Worm (Caenorhabditis elegans): ENCODE results near the gene Y50E8A.2.

Y50E8A.2 gene

ce11 chrV:14685435-14686058 is 43.1 kb downstream of the Y50E8A.2 start, which contains the start of gene C47E8.4 (continued):
- TF ChIP-seq ceh-28 (tag; optimal IDR thresholded peaks at IDR 0.05) (peak; percentile 93), mdl-1 (tag; optimal IDR thresholded peaks at IDR 0.05) (no peak), ztf-4 (tag; optimal IDR thresholded peaks at IDR 0.05) (peak; percentile 93), jun-1 (tag; optimal IDR thresholded peaks at IDR 0.05) (peak; percentile 98), zag-1 (tag; optimal IDR thresholded peaks at IDR 0.05) (peak; percentile 66), unc-39 (tag; optimal IDR thresholded peaks at IDR 0.05) (no peak), unc-62 (GFP tag; optimal IDR thresholded peaks at IDR 0.05) (peak; percentile 87), nhr-23 (tag; optimal IDR thresholded peaks at IDR 0.05) (peak; percentile 98), nhr-12 (tag; optimal IDR thresholded peaks at IDR 0.05) (no peak), ztf-11 (tag; optimal IDR thresholded peaks at IDR 0.05) (no peak), eor-1 (tag; optimal IDR thresholded peaks at IDR 0.05) (peak in 1 of 2 experiments; percentile 82), lin-39 (tag; optimal IDR thresholded peaks at IDR 0.05) (peak; percentile 93), ZK546.5 (tag; optimal IDR thresholded peaks at IDR 0.05) (peak; percentile 39), snpc-4 (tag; optimal IDR thresholded peaks at IDR 0.05) (peak; percentile 90), elt-2 (tag; optimal IDR thresholded peaks at IDR 0.05) (peak; percentile 79), nfya-1 (tag; optimal IDR thresholded peaks at IDR 0.05; ENCODE audit: insufficient read depth) (peak; percentile 100), skn-1 (tag; optimal IDR thresholded peaks at IDR 0.05) (peak; percentile 84)

DNA sequence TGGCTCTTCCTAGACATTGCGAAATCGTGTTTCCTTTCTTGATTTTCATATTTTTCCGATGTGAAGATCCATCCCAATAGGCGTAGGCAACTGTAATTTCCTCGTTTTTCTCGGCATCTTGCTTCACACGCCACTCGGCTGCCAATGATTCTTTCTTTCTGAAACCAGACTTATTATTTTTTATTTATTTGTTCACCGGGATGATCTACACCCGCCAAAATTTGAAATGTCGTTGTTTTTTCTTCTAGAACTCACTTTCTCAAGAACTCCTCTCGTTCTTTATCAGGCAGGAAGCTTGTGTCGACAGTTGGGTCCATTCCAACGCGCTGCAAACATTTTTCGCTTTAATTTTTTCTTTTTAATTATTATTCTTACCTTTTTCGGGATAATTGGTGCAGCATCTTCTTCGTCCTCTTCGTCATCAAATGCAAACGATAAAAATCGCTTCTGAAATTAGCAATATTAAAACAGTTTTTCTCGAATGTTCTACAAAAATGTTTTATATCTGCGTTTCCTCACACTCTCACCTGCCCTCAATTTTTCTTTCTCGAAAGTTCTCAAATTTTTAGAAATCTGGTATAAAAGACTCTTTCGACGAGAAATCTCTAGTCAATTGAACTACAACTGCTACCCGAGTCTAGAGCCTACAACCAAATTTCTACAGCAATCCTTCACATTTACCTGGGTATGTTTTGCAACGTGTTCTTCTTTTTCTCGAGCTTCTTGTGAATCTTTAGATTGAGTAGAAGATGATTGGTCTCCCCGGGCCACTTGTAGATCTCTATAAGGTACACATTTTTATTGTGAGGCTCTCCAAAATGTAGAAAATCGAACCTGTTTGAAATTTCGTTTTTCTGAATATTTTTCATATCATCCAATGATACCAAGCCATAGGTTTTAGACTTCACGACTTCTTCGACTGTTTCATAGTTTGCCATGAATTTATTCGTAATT is 44.0 kb downstream of the Y50E8A.2 start, which contains the start of gene hsp-90:
Gene hsp-90 (plus strand): TSS at position 560 of the 954 bp plus-strand sequence.
- peak; percentile 9 for TF ChIP-seq nhr-23 (tag; optimal IDR thresholded peaks at IDR 0.05)
- peak; percentile 47 for TF ChIP-seq ama-1 (optimal IDR thresholded peaks at IDR 0.05)
- peak; percentile 6 for TF ChIP-seq elt-2 (tag; optimal IDR thresholded peaks at IDR 0.05)
- TF ChIP-seq fkh-10 (GFP tag; optimal IDR thresholded peaks at IDR 0.05): no peak
- TF ChIP-seq eor-1 (tag; optimal IDR thresholded peaks at IDR 0.05): no peak
- TF ChIP-seq nhr-25 (tag; optimal IDR thresholded peaks at IDR 0.05): peak; percentile 23

ce11 chrV:14683926-14684325 is 44.7 kb downstream of the Y50E8A.2 start:
- TF ChIP-seq nhr-237 (tag; optimal IDR thresholded peaks at IDR 0.05) (no peak), ZK546.5 (tag; optimal IDR thresholded peaks at IDR 0.05) (no peak), zag-1 (tag; optimal IDR thresholded peaks at IDR 0.05) (no peak), mdl-1 (tag; optimal IDR thresholded peaks at IDR 0.05) (no peak), ceh-16 (tag; optimal IDR thresholded peaks at IDR 0.05) (no peak), unc-62 (GFP tag; optimal IDR thresholded peaks at IDR 0.05) (no peak), mml-1 (tag; optimal IDR thresholded peaks at IDR 0.05) (no peak), jun-1 (tag; optimal IDR thresholded peaks at IDR 0.05) (no peak), ztf-4 (tag; optimal IDR thresholded peaks at IDR 0.05) (no peak), egl-27 (tag; optimal IDR thresholded peaks at IDR 0.05) (no peak)

- TF ChIP-seq ama-1 (optimal IDR thresholded peaks at IDR 0.05): peak; percentile 83
- no peak for TF ChIP-seq elt-2 (tag; optimal IDR thresholded peaks at IDR 0.05)
These were observed 45.4 kb downstream of the Y50E8A.2 start for ce11 chrV:14683291-14683690.

DNA sequence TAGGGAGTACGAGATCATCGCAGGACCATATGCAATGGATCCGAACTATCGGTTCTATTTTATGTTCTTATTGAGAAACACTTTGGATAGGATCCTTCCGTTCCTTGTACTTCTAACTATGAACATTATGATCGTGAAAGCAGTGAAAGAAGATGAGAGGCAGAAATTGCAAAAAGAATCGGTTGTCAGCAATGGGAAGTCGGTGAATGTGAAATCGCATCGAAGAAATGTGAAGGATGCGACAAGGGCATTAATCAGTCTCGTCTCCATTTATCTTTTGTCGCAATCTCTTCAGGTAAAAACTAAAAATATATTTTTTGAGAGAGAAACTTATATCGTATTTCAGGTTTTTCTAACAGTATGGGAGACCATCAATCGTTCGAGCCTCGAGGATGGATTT is 45.8 kb downstream of the Y50E8A.2 start:
- TF ChIP-seq snpc-4 (tag; optimal IDR thresholded peaks at IDR 0.05) (no peak), ceh-28 (tag; optimal IDR thresholded peaks at IDR 0.05) (no peak), ztf-4 (tag; optimal IDR thresholded peaks at IDR 0.05) (no peak), aly-2 (tag; optimal IDR thresholded peaks at IDR 0.05) (no peak), lsy-12 (tag; optimal IDR thresholded peaks at IDR 0.05) (no peak), ceh-82 (tag; optimal IDR thresholded peaks at IDR 0.05) (no peak), eor-1 (tag; optimal IDR thresholded peaks at IDR 0.05) (no peak), nhr-237 (tag; optimal IDR thresholded peaks at IDR 0.05) (no peak)

ce11 chrV:14680014-14680413 is 48.6 kb downstream of the Y50E8A.2 start, which contains the start of gene C47E8.3:
C47E8.3 (plus strand) TSS chrV:14680314.
- TF ChIP-seq fkh-10 (GFP tag; optimal IDR thresholded peaks at IDR 0.05) (no peak), zag-1 (tag; optimal IDR thresholded peaks at IDR 0.05) (no peak), mml-1 (tag; optimal IDR thresholded peaks at IDR 0.05) (no peak), R02D3.7 (tag; optimal IDR thresholded peaks at IDR 0.05) (no peak), hmg-11 (tag; optimal IDR thresholded peaks at IDR 0.05) (no peak), aly-2 (tag; optimal IDR thresholded peaks at IDR 0.05) (no peak), jun-1 (tag; optimal IDR thresholded peaks at IDR 0.05) (no peak), sea-2 (GFP tag; optimal IDR thresholded peaks at IDR 0.05) (no peak), mdl-1 (tag; optimal IDR thresholded peaks at IDR 0.05) (no peak), fkh-2 (tag; optimal IDR thresholded peaks at IDR 0.05) (no peak), elt-1 (tag; optimal IDR thresholded peaks at IDR 0.05) (no peak), lsy-12 (tag; optimal IDR thresholded peaks at IDR 0.05) (no peak), tbx-2 (tag; optimal IDR thresholded peaks at IDR 0.05) (no peak), ceh-82 (tag; optimal IDR thresholded peaks at IDR 0.05) (no peak), egl-5 (tag; optimal IDR thresholded peaks at IDR 0.05) (no peak), eor-1 (tag; optimal IDR thresholded peaks at IDR 0.05) (no peak), ceh-28 (tag; optimal IDR thresholded peaks at IDR 0.05) (no peak), elt-2 (tag; optimal IDR thresholded peaks at IDR 0.05) (no peak), ztf-11 (tag; optimal IDR thresholded peaks at IDR 0.05) (no peak), ztf-4 (tag; optimal IDR thresholded peaks at IDR 0.05) (no peak)
